Fruit fly (Drosophila melanogaster) whole organism, embryonic: ENCODE results near the gene Gr64f.

Experiments
- Atf6 ChIP-seq: fragments of 200-800 bp; sonication (Bioruptor generic); IDR thresholded peaks from 2 replicates; pipeline ENCODE4 v1.3.6; 2022; ENCODE audit warnings: missing biosample characterization, missing genetic modification characterization
- CG12219 ChIP-seq: fragments of 200-800 bp; sonication (Bioruptor generic); optimal IDR thresholded peaks from 3 replicates; lab custom pipeline; 2018; ENCODE audit warnings: missing biosample characterization, mild to moderate bottlenecking, missing genetic modification characterization
- CG12299 ChIP-seq: fragments of 200-800 bp; sonication (Bioruptor generic); optimal IDR thresholded peaks from 2 replicates; lab custom pipeline; 2018; ENCODE audit warnings: missing biosample characterization, mild to moderate bottlenecking, missing genetic modification characterization
- CG12769 ChIP-seq: fragments of 200-800 bp; sonication (Bioruptor generic); optimal IDR thresholded peaks from 2 replicates; lab custom pipeline; 2019; ENCODE audit warnings: missing biosample characterization, mild to moderate bottlenecking, missing genetic modification characterization, moderate library complexity
- CG14050 ChIP-seq: fragments of 200-800 bp; sonication (Bioruptor generic); IDR thresholded peaks from 3 replicates; pipeline ENCODE4 v1.3.6; 2022; ENCODE audit warnings: missing biosample characterization, missing genetic modification characterization
- CG14710 ChIP-seq: fragments of 200-800 bp; sonication (Bioruptor generic); optimal IDR thresholded peaks from 3 replicates; lab custom pipeline; 2019; ENCODE audit warnings: missing biosample characterization, mild to moderate bottlenecking, missing genetic modification characterization, moderate library complexity
- CG1603 ChIP-seq: fragments of 200-800 bp; sonication (Bioruptor generic); optimal IDR thresholded peaks from 2 replicates; lab custom pipeline; 2019; ENCODE audit warnings: missing biosample characterization, mild to moderate bottlenecking, missing genetic modification characterization, moderate library complexity
- CG1832 ChIP-seq: fragments of 200-800 bp; sonication (Bioruptor generic); optimal IDR thresholded peaks from 2 replicates; lab custom pipeline; 2017; ENCODE audit warnings: missing biosample characterization, mild to moderate bottlenecking, missing genetic modification characterization, inconsistent platforms
- CG2120 ChIP-seq: fragments of 200-800 bp; sonication (Bioruptor generic); optimal IDR thresholded peaks from 3 replicates; lab custom pipeline; 2016; ENCODE audit warnings: missing biosample characterization, missing genetic modification characterization
- CG2129 ChIP-seq: fragments of 200-800 bp; sonication (Bioruptor generic); IDR thresholded peaks from 2 replicates; pipeline ENCODE4 v1.3.6; 2022; ENCODE audit warnings: missing biosample characterization, missing genetic modification characterization; ENCODE audit not compliant: partially characterized antibody
- CG3065 ChIP-seq: fragments of 200-800 bp; sonication (Bioruptor generic); optimal IDR thresholded peaks from 2 replicates; lab custom pipeline; 2016; ENCODE audit warnings: missing biosample characterization, missing genetic modification characterization
- CG3838 ChIP-seq: fragments of 200-800 bp; sonication (Bioruptor generic); optimal IDR thresholded peaks from 3 replicates; lab custom pipeline; 2016; ENCODE audit warnings: missing biosample characterization, missing genetic modification characterization
- CG42726 ChIP-seq: fragments of 200-800 bp; sonication (Bioruptor generic); IDR thresholded peaks from 2 replicates; pipeline ENCODE4 v1.3.6; 2022; ENCODE audit warnings: missing biosample characterization, missing genetic modification characterization; ENCODE audit not compliant: partially characterized antibody
- CG4404 ChIP-seq: fragments of 200-800 bp; sonication (Bioruptor generic); IDR thresholded peaks from 2 replicates; pipeline ENCODE4 v1.3.6; 2022; ENCODE audit warnings: missing biosample characterization, missing genetic modification characterization
- CG4424 ChIP-seq: fragments of 200-800 bp; sonication (Bioruptor generic); optimal IDR thresholded peaks from 3 replicates; lab custom pipeline; 2016; ENCODE audit warnings: missing biosample characterization, missing genetic modification characterization
- CG6175 ChIP-seq: fragments of 200-800 bp; sonication (Bioruptor generic); IDR thresholded peaks from 3 replicates; pipeline ENCODE4 v1.3.6; 2022; ENCODE audit warnings: missing biosample characterization, missing genetic modification characterization
- CG6654 ChIP-seq: fragments of 200-800 bp; sonication (Bioruptor generic); optimal IDR thresholded peaks from 2 replicates; lab custom pipeline; 2017; ENCODE audit warnings: missing biosample characterization, mild to moderate bottlenecking, missing genetic modification characterization
- CG6683 ChIP-seq: fragments of 200-800 bp; sonication (Bioruptor generic); optimal IDR thresholded peaks from 2 replicates; lab custom pipeline; 2017; ENCODE audit warnings: missing biosample characterization, mild to moderate bottlenecking, missing genetic modification characterization, missing genetic modification reagents
- CG7271 ChIP-seq: fragments of 200-800 bp; sonication (Bioruptor generic); optimal IDR thresholded peaks from 2 replicates; lab custom pipeline; 2018; ENCODE audit warnings: missing biosample characterization, mild to moderate bottlenecking, missing genetic modification characterization, moderate library complexity
- CG7745 ChIP-seq: fragments of 200-800 bp; sonication (Bioruptor generic); optimal IDR thresholded peaks from 2 replicates; lab custom pipeline; 2018; ENCODE audit warnings: missing biosample characterization, mild to moderate bottlenecking, missing genetic modification characterization, moderate library complexity
- Deaf1 ChIP-seq: fragments of 200-800 bp; optimal IDR thresholded peaks from 3 replicates; lab custom pipeline; 2019; ENCODE audit warnings: missing biosample characterization, mild to moderate bottlenecking, missing genetic modification characterization, moderate library complexity
- E2f2 ChIP-seq: fragments of 200-800 bp; sonication (Bioruptor generic); IDR thresholded peaks from 2 replicates; pipeline ENCODE4 v1.3.6; 2022; ENCODE audit warnings: missing biosample characterization, missing genetic modification characterization
- HmgD ChIP-seq: fragments of 200-800 bp; sonication (Bioruptor generic); optimal IDR thresholded peaks from 3 replicates; lab custom pipeline; 2016; ENCODE audit warnings: missing biosample characterization, missing genetic modification characterization
- Hmr ChIP-seq: fragments of 200-800 bp; sonication (Bioruptor generic); optimal IDR thresholded peaks from 3 replicates; lab custom pipeline; 2017; ENCODE audit warnings: mild to moderate bottlenecking, missing biosample characterization, missing genetic modification reagents, missing genetic modification characterization
- Hr78 ChIP-seq, 2 experiments: fragments of 200-800 bp in 1 of 2; fragments of >200 bp in 1 of 2; sonication (Bioruptor generic) in 1 of 2; optimal IDR thresholded peaks; 2 replicates each; lab custom pipeline; 2017 to 2019; ENCODE audit warnings: missing biosample characterization in 2 of 2, missing genetic modification characterization in 2 of 2, mild to moderate bottlenecking in 1 of 2, moderate library complexity in 1 of 2
- Lim3 ChIP-seq: fragments of 200-800 bp; sonication (Bioruptor generic); IDR thresholded peaks from 2 replicates; pipeline ENCODE4 v1.3.6; 2022; ENCODE audit warnings: missing biosample characterization, missing genetic modification characterization
- Optix ChIP-seq: fragments of 200-800 bp; sonication (Bioruptor generic); IDR thresholded peaks from 3 replicates; pipeline ENCODE4 v1.3.6; 2022; ENCODE audit warnings: missing biosample characterization, missing genetic modification characterization
- Ravus ChIP-seq: fragments of 200-800 bp; sonication (Bioruptor generic); IDR thresholded peaks from 2 replicates; pipeline ENCODE4 v1.3.6; 2022; ENCODE audit warnings: missing biosample characterization, missing genetic modification characterization
- Taf1 ChIP-seq: fragments of 200-800 bp; sonication (Bioruptor generic); IDR thresholded peaks from 2 replicates; pipeline ENCODE4 v1.3.6; 2022; ENCODE audit warnings: missing biosample characterization, missing genetic modification characterization
- abd-A ChIP-seq: fragments of 200-800 bp; sonication (Bioruptor generic); optimal IDR thresholded peaks from 3 replicates; lab custom pipeline; 2019; ENCODE audit warnings: missing biosample characterization, mild to moderate bottlenecking, missing genetic modification characterization, moderate library complexity
- ato ChIP-seq: fragments of 200-800 bp; sonication (Bioruptor generic); IDR thresholded peaks from 2 replicates; pipeline ENCODE4 v1.3.6; 2022; ENCODE audit warnings: missing biosample characterization, missing genetic modification characterization; ENCODE audit not compliant: partially characterized antibody
- az2 ChIP-seq: fragments of 200-800 bp; sonication (Bioruptor generic); optimal IDR thresholded peaks from 3 replicates; lab custom pipeline; 2016; ENCODE audit warnings: missing biosample characterization, missing genetic modification characterization
- bcd ChIP-seq: fragments of 200-800 bp; sonication (Bioruptor generic); optimal IDR thresholded peaks from 2 replicates; lab custom pipeline; 2017; ENCODE audit warnings: missing biosample characterization, mild to moderate bottlenecking, missing genetic modification characterization
- bsh ChIP-seq, 2 experiments: fragments of 200-800 bp; sonication (Bioruptor generic); optimal IDR thresholded peaks; 2 replicates each; lab custom pipeline; 2017 to 2018; ENCODE audit warnings: mild to moderate bottlenecking in 2 of 2, missing biosample characterization in 2 of 2, missing genetic modification characterization in 2 of 2, moderate library complexity in 1 of 2
- crc ChIP-seq: fragments of 200-800 bp; sonication (Bioruptor generic); optimal IDR thresholded peaks from 2 replicates; lab custom pipeline; 2016; ENCODE audit warnings: missing biosample characterization, missing genetic modification characterization
- gfzf ChIP-seq: fragments of 200-800 bp; sonication (Bioruptor generic); optimal IDR thresholded peaks from 2 replicates; lab custom pipeline; 2016; ENCODE audit warnings: missing biosample characterization, mild to moderate bottlenecking, missing genetic modification characterization, moderate library complexity
- gro ChIP-seq: fragments of 200-800 bp; sonication (Bioruptor generic); optimal IDR thresholded peaks from 2 replicates; lab custom pipeline; 2016; ENCODE audit warnings: missing biosample characterization, missing genetic modification characterization
- ham ChIP-seq: fragments of 200-800 bp; sonication (Bioruptor generic); IDR thresholded peaks from 2 replicates; pipeline ENCODE4 v1.3.6; 2022; ENCODE audit warnings: missing biosample characterization, missing genetic modification characterization
- hbn ChIP-seq: fragments of 200-800 bp; sonication (Bioruptor generic); IDR thresholded peaks from 2 replicates; pipeline ENCODE4 v1.3.6; 2022; ENCODE audit warnings: missing biosample characterization, missing genetic modification characterization; ENCODE audit not compliant: partially characterized antibody
- knrl ChIP-seq: fragments of 200-800 bp; sonication (Bioruptor generic); IDR thresholded peaks from 3 replicates; pipeline ENCODE4 v1.3.6; 2022; ENCODE audit warnings: missing biosample characterization, missing genetic modification characterization; ENCODE audit not compliant: partially characterized antibody
- luna ChIP-seq: fragments of 200-800 bp; sonication (Bioruptor generic); optimal IDR thresholded peaks from 2 replicates; lab custom pipeline; 2016; ENCODE audit warnings: missing biosample characterization, missing genetic modification characterization
- maf-S ChIP-seq: fragments of 200-800 bp; sonication (Bioruptor generic); optimal IDR thresholded peaks from 2 replicates; lab custom pipeline; 2016; ENCODE audit warnings: missing biosample characterization, missing genetic modification characterization
- mld ChIP-seq: fragments of 200-800 bp; sonication (Bioruptor generic); IDR thresholded peaks from 3 replicates; pipeline ENCODE4 v1.3.6; 2022; ENCODE audit warnings: missing biosample characterization, missing genetic modification characterization; ENCODE audit not compliant: partially characterized antibody
- onecut ChIP-seq: fragments of 200-800 bp; sonication (Bioruptor generic); IDR thresholded peaks from 2 replicates; pipeline ENCODE4 v1.3.6; 2022; ENCODE audit warnings: missing biosample characterization, missing genetic modification characterization
- ranshi ChIP-seq: fragments of 200-800 bp; sonication (Bioruptor generic); IDR thresholded peaks from 2 replicates; pipeline ENCODE4 v1.3.6; 2022; ENCODE audit warnings: missing biosample characterization, missing genetic modification characterization
- salm ChIP-seq: fragments of 200-800 bp; sonication (Bioruptor generic); optimal IDR thresholded peaks from 2 replicates; lab custom pipeline; 2018; ENCODE audit warnings: missing biosample characterization, mild to moderate bottlenecking, missing genetic modification characterization
- sim ChIP-seq: fragments of 200-800 bp; sonication (Bioruptor generic); IDR thresholded peaks from 2 replicates; pipeline ENCODE4 v1.3.6; 2022; ENCODE audit warnings: missing biosample characterization, missing genetic modification characterization
- stwl ChIP-seq: fragments of 200-800 bp; sonication (Bioruptor generic); optimal IDR thresholded peaks from 3 replicates; lab custom pipeline; 2018; ENCODE audit warnings: missing biosample characterization, mild to moderate bottlenecking, missing genetic modification characterization, moderate library complexity
- tio ChIP-seq: fragments of 200-800 bp; sonication (Bioruptor generic); optimal IDR thresholded peaks from 2 replicates; lab custom pipeline; 2017; ENCODE audit warnings: missing biosample characterization, missing genetic modification characterization, inconsistent platforms
- unpg ChIP-seq: fragments of 200-800 bp; sonication (Bioruptor generic); optimal IDR thresholded peaks from 3 replicates; lab custom pipeline; 2018; ENCODE audit warnings: missing biosample characterization, mild to moderate bottlenecking, missing genetic modification characterization, moderate library complexity
- yki ChIP-seq: fragments of >200 bp; optimal IDR thresholded peaks from 3 replicates; lab custom pipeline; 2018
- z ChIP-seq: fragments of 200-800 bp; sonication (Bioruptor generic); IDR thresholded peaks from 3 replicates; pipeline ENCODE4 v1.3.6; 2022; ENCODE audit warnings: missing biosample characterization, missing genetic modification characterization

Gr64f gene

dm6 chr3L:4000711-4001110 is 34.9 kb upstream of the Gr64f start (continued):
- no peak for TF ChIP-seq Hr78 (GFP tag; optimal IDR thresholded peaks at IDR 0.05; lab: Kevin White, UChicago)
- no peak for TF ChIP-seq CG6683 (GFP tag; lab: Kevin White, UChicago)
- TF ChIP-seq yki (lab: Kevin White, UChicago), result no peak
- no peak for TF ChIP-seq ranshi
- no peak for TF ChIP-seq onecut (GFP tag; lab: Robert Waterston, UW)
- TF ChIP-seq Taf1 (GFP tag; lab: Robert Waterston, UW), result no peak
- TF ChIP-seq HmgD, result no peak
- peak; percentile 39 for TF ChIP-seq tio (GFP tag; lab: Kevin White, UChicago)
- no peak for TF ChIP-seq hbn
- peak; percentile 9 for TF ChIP-seq CG4424
- TF ChIP-seq Ravus (GFP tag; lab: Robert Waterston, UW), result no peak
- no peak for TF ChIP-seq Atf6 (GFP tag; lab: Robert Waterston, UW)
- TF ChIP-seq CG14710 (tag; lab: Kevin White, UChicago), result no peak
- TF ChIP-seq bsh (GFP tag; optimal IDR thresholded peaks at IDR 0.05; lab: Kevin White, UChicago), result peak in 1 of 2 experiments; percentile 15
- peak; percentile 30 for TF ChIP-seq CG2120 (GFP tag; lab: Kevin White, UChicago)
- TF ChIP-seq E2f2 (GFP tag; lab: Robert Waterston, UW), result no peak
- TF ChIP-seq CG12299 (tag; lab: Kevin White, UChicago), result no peak
- no peak for TF ChIP-seq CG1832
- peak; percentile 27 for TF ChIP-seq az2
- no peak for TF ChIP-seq CG7271 (tag; lab: Kevin White, UChicago)
- no peak for TF ChIP-seq CG6175 (GFP tag; lab: Robert Waterston, UW)
- no peak for TF ChIP-seq maf-S (GFP tag; lab: Kevin White, UChicago)
- no peak for TF ChIP-seq Optix (GFP tag; lab: Robert Waterston, UW)
- no peak for TF ChIP-seq Lim3
- no peak for TF ChIP-seq CG2129
- TF ChIP-seq gro, result no peak
- TF ChIP-seq CG3065 (GFP tag; lab: Kevin White, UChicago), result no peak
- no peak for TF ChIP-seq sim (GFP tag; lab: Robert Waterston, UW)
- no peak for TF ChIP-seq CG12219 (GFP tag; lab: Kevin White, UChicago)
- no peak for TF ChIP-seq Deaf1
- no peak for TF ChIP-seq CG4404 (GFP tag; lab: Robert Waterston, UW)
- TF ChIP-seq ato (GFP tag; lab: Robert Waterston, UW), result no peak
- TF ChIP-seq mld (GFP tag; lab: Robert Waterston, UW), result no peak
- no peak for TF ChIP-seq CG6654 (GFP tag; lab: Kevin White, UChicago)
- TF ChIP-seq abd-A (tag; lab: Kevin White, UChicago), result no peak
- no peak for TF ChIP-seq z (GFP tag; lab: Robert Waterston, UW)
- no peak for TF ChIP-seq CG12769
- TF ChIP-seq CG1603 (tag; lab: Kevin White, UChicago), result no peak
- TF ChIP-seq CG7745 (tag; lab: Kevin White, UChicago), result no peak
- TF ChIP-seq Hmr (GFP tag; lab: Kevin White, UChicago), result peak; percentile 64
- TF ChIP-seq gfzf (GFP tag; lab: Kevin White, UChicago), result no peak
- TF ChIP-seq stwl (tag; lab: Kevin White, UChicago), result no peak
- no peak for TF ChIP-seq unpg (GFP tag; lab: Kevin White, UChicago)
- peak; percentile 40 for TF ChIP-seq bcd (GFP tag; lab: Kevin White, UChicago)
- no peak for TF ChIP-seq luna (GFP tag; lab: Kevin White, UChicago)
- no peak for TF ChIP-seq CG42726 (GFP tag; lab: Robert Waterston, UW)
- no peak for TF ChIP-seq knrl (GFP tag; lab: Robert Waterston, UW)
- TF ChIP-seq CG14050 (GFP tag; lab: Robert Waterston, UW), result no peak
- TF ChIP-seq CG3838 (GFP tag; lab: Kevin White, UChicago), result no peak
- TF ChIP-seq salm (tag; lab: Kevin White, UChicago), result no peak
- no peak for TF ChIP-seq crc (GFP tag; lab: Kevin White, UChicago)
- TF ChIP-seq ham (GFP tag; lab: Robert Waterston, UW), result no peak
